Worm (Caenorhabditis elegans): ENCODE data around the gene ints-5.

ints-5 gene

ce11 chrV:18587936-18588335, 54.2 kb downstream of the ints-5 start:
- TF ChIP-seq sox-2 (GFP tag; IDR thresholded peaks at IDR 0.05): no peak
- no peak for TF ChIP-seq K09A11.1 (tag; optimal IDR thresholded peaks at IDR 0.05; ENCODE audit: insufficient read depth)
- TF ChIP-seq dve-1 (tag; optimal IDR thresholded peaks at IDR 0.05): peak; percentile 3
- TF ChIP-seq ceh-31 (tag; optimal IDR thresholded peaks at IDR 0.05): no peak
- TF ChIP-seq pat-9 (tag; optimal IDR thresholded peaks at IDR 0.05): no peak
- no peak for TF ChIP-seq elt-4 (tag; optimal IDR thresholded peaks at IDR 0.05)
- TF ChIP-seq npax-4 (tag; optimal IDR thresholded peaks at IDR 0.05): no peak
- TF ChIP-seq ceh-22 (tag; optimal IDR thresholded peaks at IDR 0.05): no peak
- no peak for TF ChIP-seq pha-2 (tag; optimal IDR thresholded peaks at IDR 0.05)

ce11 chrV:18589585-18589984, 55.8 kb downstream of the ints-5 start:
- TF ChIP-seq hlh-30 (tag; optimal IDR thresholded peaks at IDR 0.05; ENCODE audit: insufficient read depth): peak; percentile 19
- TF ChIP-seq unc-55 (GFP tag; optimal IDR thresholded peaks at IDR 0.05): peak; percentile 76
- TF ChIP-seq ceh-6 (GFP tag; optimal IDR thresholded peaks at IDR 0.05): no peak
- peak; percentile 61 for TF ChIP-seq ceh-48 (tag; optimal IDR thresholded peaks at IDR 0.05)
- peak; percentile 71 for TF ChIP-seq ceh-31 (tag; optimal IDR thresholded peaks at IDR 0.05)
- peak; percentile 55 for TF ChIP-seq tbx-2 (tag; optimal IDR thresholded peaks at IDR 0.05)
- TF ChIP-seq ceh-30 (tag; optimal IDR thresholded peaks at IDR 0.05): no peak
- no peak for TF ChIP-seq K09A11.1 (tag; optimal IDR thresholded peaks at IDR 0.05; ENCODE audit: insufficient read depth)

- TF ChIP-seq hlh-6 (tag; optimal IDR thresholded peaks at IDR 0.05) (no peak), dve-1 (tag; optimal IDR thresholded peaks at IDR 0.05) (no peak), lim-6 (tag; optimal IDR thresholded peaks at IDR 0.05) (no peak), ceh-22 (tag; optimal IDR thresholded peaks at IDR 0.05) (no peak)
These were observed 58.7 kb downstream of the ints-5 start, which contains the start of gene grdn-1 for ce11 chrV:18592448-18592847. grdn-1 (plus strand) TSS chrV:18592748.

ce11 chrV:18596240-18596639, 62.5 kb downstream of the ints-5 start:
- TF ChIP-seq Y22D7AL.16 (tag; optimal IDR thresholded peaks at IDR 0.05) (no peak), pha-2 (tag; optimal IDR thresholded peaks at IDR 0.05) (peak; percentile 79)

- TF ChIP-seq ref-2 (tag; optimal IDR thresholded peaks at IDR 0.05): no peak
- TF ChIP-seq dve-1 (tag; optimal IDR thresholded peaks at IDR 0.05): peak; percentile 16
- no peak for TF ChIP-seq ama-1 (optimal IDR thresholded peaks at IDR 0.05)
These were observed 64.0 kb downstream of the ints-5 start for ce11 chrV:18597779-18598178.

All from whole organism, late embryonic.